Fruit fly (Drosophila melanogaster) whole organism, wandering third instar larva: Measurements from ENCODE around the gene TotA.

Experiments used
- Abd-B ChIP-seq: fragments of >200 bp; optimal IDR thresholded peaks from 2 replicates; lab custom pipeline; 2017; ENCODE audit warnings: missing biosample characterization, missing genetic modification characterization
- CG32264 ChIP-seq: fragments of 200-800 bp; sonication (Bioruptor generic); optimal IDR thresholded peaks from 2 replicates; lab custom pipeline; 2016; ENCODE audit warnings: missing biosample characterization, missing genetic modification characterization
- CG9705 ChIP-seq: fragments of 200-800 bp; sonication (Bioruptor generic); optimal IDR thresholded peaks from 2 replicates; lab custom pipeline; 2018; ENCODE audit warnings: missing biosample characterization, mild to moderate bottlenecking, missing genetic modification characterization
- CrebA ChIP-seq: fragments of 200-800 bp; sonication (Bioruptor generic); optimal IDR thresholded peaks from 2 replicates; lab custom pipeline; 2016; ENCODE audit warnings: missing biosample characterization, mild to moderate bottlenecking, missing genetic modification characterization, borderline replicate concordance
- Dfd ChIP-seq: fragments of >200 bp; optimal IDR thresholded peaks from 2 replicates; lab custom pipeline; 2017; ENCODE audit warnings: missing biosample characterization, missing genetic modification characterization
- Dif ChIP-seq: fragments of 200-275, 200-300 bp; sonication (Bioruptor generic); optimal IDR thresholded peaks from 2 replicates; lab custom pipeline; 2018; ENCODE audit warnings: missing biosample characterization, missing genetic modification characterization; ENCODE audit not compliant: partially characterized antibody
- GATAd ChIP-seq: sonication (Bioruptor generic); optimal IDR thresholded peaks from 2 replicates; lab custom pipeline; 2016; ENCODE audit warnings: missing biosample characterization, missing genetic modification characterization
- HLH106 ChIP-seq: fragments of 200-800 bp; optimal IDR thresholded peaks from 3 replicates; lab custom pipeline; 2019; ENCODE audit warnings: missing biosample characterization, mild to moderate bottlenecking, missing genetic modification characterization, moderate library complexity
- Hnf4 ChIP-seq: fragments of 200-800 bp; sonication (Bioruptor generic); optimal IDR thresholded peaks from 2 replicates; lab custom pipeline; 2016; ENCODE audit warnings: missing biosample characterization, mild to moderate bottlenecking, missing genetic modification characterization
- Hr83 ChIP-seq: fragments of 200-300 bp; sonication (Bioruptor generic); optimal IDR thresholded peaks from 2 replicates; lab custom pipeline; 2016; ENCODE audit warnings: missing biosample characterization, mild to moderate bottlenecking, missing genetic modification characterization, moderate library complexity; ENCODE audit not compliant: poor library complexity, severe bottlenecking
- Jra ChIP-seq: sonication (Bioruptor generic); optimal IDR thresholded peaks from 2 replicates; lab custom pipeline; 2016; ENCODE audit warnings: missing biosample characterization, missing genetic modification characterization
- Mio ChIP-seq: sonication (Bioruptor generic); optimal IDR thresholded peaks from 2 replicates; lab custom pipeline; 2016; ENCODE audit warnings: missing biosample characterization, missing genetic modification characterization
- Myc ChIP-seq: fragments of >200 bp; optimal IDR thresholded peaks from 2 replicates; lab custom pipeline; 2017
- N ChIP-seq: fragments of >200 bp; optimal IDR thresholded peaks from 2 replicates; lab custom pipeline; 2018; ENCODE audit warnings: missing biosample characterization, missing external identifiers, missing genetic modification characterization
- OdsH ChIP-seq: fragments of 200-800 bp; sonication (Bioruptor generic); optimal IDR thresholded peaks from 2 replicates; lab custom pipeline; 2016; ENCODE audit warnings: missing biosample characterization, mild to moderate bottlenecking, missing genetic modification characterization
- Rel ChIP-seq, 2 experiments: fragments of 200-800 bp; sonication (Bioruptor generic) in 1 of 2; optimal IDR thresholded peaks; 2 replicates in 1 of 2; 3 replicates in 1 of 2; lab custom pipeline; 2016 to 2019; ENCODE audit warnings: mild to moderate bottlenecking in 2 of 2, missing biosample characterization in 2 of 2, missing genetic modification characterization in 2 of 2, moderate library complexity in 1 of 2
- Sp1 ChIP-seq: fragments of 200-800 bp; sonication (Bioruptor generic); optimal IDR thresholded peaks from 3 replicates; lab custom pipeline; 2019; ENCODE audit warnings: missing biosample characterization, mild to moderate bottlenecking, missing genetic modification characterization, moderate library complexity
- Vsx2 ChIP-seq: fragments of 200-300, 225-300 bp; sonication (Bioruptor generic); optimal IDR thresholded peaks from 2 replicates; lab custom pipeline; 2018; ENCODE audit warnings: missing biosample characterization, missing genetic modification characterization; ENCODE audit not compliant: partially characterized antibody
- br ChIP-seq: fragments of 200-800 bp; sonication (Bioruptor generic); optimal IDR thresholded peaks from 2 replicates; lab custom pipeline; 2016; ENCODE audit warnings: missing biosample characterization, missing genetic modification characterization
- brk ChIP-seq: fragments of 200-800 bp; sonication (Bioruptor generic); optimal IDR thresholded peaks from 2 replicates; lab custom pipeline; 2016; ENCODE audit warnings: missing biosample characterization, mild to moderate bottlenecking, missing genetic modification characterization
- dl ChIP-seq, 2 experiments: fragments of 175-275, 200-275 bp in 1 of 2; fragments of 200-275 bp in 1 of 2; sonication (Bioruptor generic); optimal IDR thresholded peaks; lab custom pipeline; 2018; ENCODE audit warnings: mild to moderate bottlenecking in 2 of 2, missing biosample characterization in 2 of 2, missing genetic modification characterization in 2 of 2, moderate library complexity in 2 of 2; ENCODE audit not compliant: partially characterized antibody in 2 of 2, insufficient read depth in 1 of 2
- dmrt93B ChIP-seq: fragments of 200-800 bp; sonication (Bioruptor generic); optimal IDR thresholded peaks from 2 replicates; lab custom pipeline; 2018; ENCODE audit warnings: missing biosample characterization, mild to moderate bottlenecking, missing genetic modification characterization
- dsf ChIP-seq: sonication (Bioruptor generic); optimal IDR thresholded peaks from 2 replicates; lab custom pipeline; 2016; ENCODE audit warnings: missing biosample characterization, missing genetic modification characterization, borderline replicate concordance
- ey ChIP-seq: fragments of 200-800 bp; sonication (Bioruptor generic); optimal IDR thresholded peaks from 2 replicates; lab custom pipeline; 2016; ENCODE audit warnings: missing biosample characterization, missing genetic modification characterization
- foxo ChIP-seq, 2 experiments: fragments of 200-800 bp; sonication (Bioruptor generic); optimal IDR thresholded peaks; 2 replicates in 1 of 2; 3 replicates in 1 of 2; lab custom pipeline; 2016 to 2017; ENCODE audit warnings: missing biosample characterization in 2 of 2, missing genetic modification characterization in 2 of 2
- fru ChIP-seq: fragments of 200-800 bp; sonication (Bioruptor generic); optimal IDR thresholded peaks from 3 replicates; lab custom pipeline; 2016; ENCODE audit warnings: missing biosample characterization, mild to moderate bottlenecking, missing genetic modification characterization
- h ChIP-seq: fragments of 200-800 bp; sonication (Bioruptor generic); optimal IDR thresholded peaks from 3 replicates; lab custom pipeline; 2016; ENCODE audit warnings: missing biosample characterization, mild to moderate bottlenecking, missing genetic modification characterization
- jim ChIP-seq: fragments of 175-275, 200-325 bp; sonication (Bioruptor generic); optimal IDR thresholded peaks from 2 replicates; lab custom pipeline; 2016; ENCODE audit warnings: missing biosample characterization, mild to moderate bottlenecking, missing genetic modification characterization
- pan ChIP-seq: fragments of >200 bp; optimal IDR thresholded peaks from 2 replicates; lab custom pipeline; 2017
- psq ChIP-seq: fragments of 200-800 bp; sonication (Bioruptor generic); optimal IDR thresholded peaks from 3 replicates; lab custom pipeline; 2017; ENCODE audit warnings: missing biosample characterization, mild to moderate bottlenecking, missing genetic modification characterization, moderate library complexity
- sage ChIP-seq: fragments of 200-800 bp; sonication (Bioruptor generic); optimal IDR thresholded peaks from 2 replicates; lab custom pipeline; 2016; ENCODE audit warnings: missing biosample characterization, mild to moderate bottlenecking, missing genetic modification characterization
- sv ChIP-seq: fragments of 200-800 bp; sonication (Bioruptor generic); optimal IDR thresholded peaks from 3 replicates; lab custom pipeline; 2016; ENCODE audit warnings: missing biosample characterization, missing genetic modification characterization
- tai ChIP-seq: sonication (Bioruptor generic); optimal IDR thresholded peaks from 2 replicates; lab custom pipeline; 2016; ENCODE audit warnings: missing biosample characterization, missing genetic modification characterization
- usp ChIP-seq: fragments of >200 bp; optimal IDR thresholded peaks from 2 replicates; lab custom pipeline; 2017; ENCODE audit warnings: missing biosample characterization, missing genetic modification characterization
- woc ChIP-seq: sonication (Bioruptor generic); optimal IDR thresholded peaks from 2 replicates; lab custom pipeline; 2016; ENCODE audit warnings: missing biosample characterization, mild to moderate bottlenecking, missing genetic modification characterization

TotA gene

dm6 chr3R:20841840-20842239 lies 29.0 kb upstream of the TotA start, which contains the start of gene CG15695:
CG15695 (plus strand) TSS chr3R:20842140.
- no peak for TF ChIP-seq h (GFP tag; lab: Kevin White, UChicago)
- no peak for TF ChIP-seq Dif
- no peak for TF ChIP-seq CrebA (GFP tag; lab: Kevin White, UChicago)
- no peak for TF ChIP-seq jim
- TF ChIP-seq dmrt93B: no peak
- no peak for TF ChIP-seq GATAd (GFP tag; lab: Kevin White, UChicago)
- TF ChIP-seq dl (GFP tag; optimal IDR thresholded peaks at IDR 0.05; lab: Kevin White, UChicago; ENCODE audit: insufficient read depth in 1 of 2, partially characterized antibody in 2 of 2): no peak

dm6 chr3R:20845493-20845892 lies 25.3 kb upstream of the TotA start:
- no peak for TF ChIP-seq usp (GFP tag; lab: Kevin White, UChicago)
- TF ChIP-seq Vsx2 (GFP tag; lab: Kevin White, UChicago): no peak
- TF ChIP-seq jim: no peak
- TF ChIP-seq OdsH: no peak
- no peak for TF ChIP-seq Jra (GFP tag; lab: Kevin White, UChicago)
- TF ChIP-seq fru (GFP tag; lab: Kevin White, UChicago): no peak
- no peak for TF ChIP-seq Hr83 (GFP tag; lab: Kevin White, UChicago)
- TF ChIP-seq psq (GFP tag; lab: Kevin White, UChicago): no peak
- TF ChIP-seq CG32264 (GFP tag; lab: Kevin White, UChicago): no peak

dm6 chr3R:20846316-20846715 lies 24.5 kb upstream of the TotA start:
- no peak for TF ChIP-seq Sp1 (GFP tag; lab: Kevin White, UChicago)

- TF ChIP-seq foxo (GFP tag; optimal IDR thresholded peaks at IDR 0.05; lab: Kevin White, UChicago) (no peak), br (GFP tag; lab: Kevin White, UChicago) (no peak), Abd-B (GFP tag; lab: Kevin White, UChicago) (no peak), CG32264 (GFP tag; lab: Kevin White, UChicago) (no peak), woc (GFP tag; lab: Kevin White, UChicago) (no peak), dsf (GFP tag; lab: Kevin White, UChicago) (no peak), Myc (lab: Kevin White, UChicago) (no peak), Mio (GFP tag; lab: Kevin White, UChicago) (no peak), OdsH (no peak), GATAd (GFP tag; lab: Kevin White, UChicago) (no peak), sage (GFP tag; lab: Kevin White, UChicago) (no peak), sv (no peak), Hnf4 (GFP tag; lab: Kevin White, UChicago) (no peak), h (GFP tag; lab: Kevin White, UChicago) (no peak), Dif (no peak), Dfd (GFP tag; lab: Kevin White, UChicago) (no peak), brk (GFP tag; lab: Kevin White, UChicago) (no peak), tai (GFP tag; lab: Kevin White, UChicago) (no peak), dl (GFP tag; optimal IDR thresholded peaks at IDR 0.05; lab: Kevin White, UChicago; ENCODE audit: insufficient read depth in 1 of 2, partially characterized antibody in 2 of 2) (no peak)
Measured at dm6 chr3R:20846768-20847167, 24.1 kb upstream of the TotA start, which contains the start of gene CG15696. CG15696 (plus strand) TSS chr3R:20847068.

dm6 chr3R:20850395-20851039 lies 20.3 kb upstream of the TotA start, which contains the start of gene RpS30:
RpS30 (plus strand) TSS chr3R:20850516.
- no peak for TF ChIP-seq N
- no peak for TF ChIP-seq Mio (GFP tag; lab: Kevin White, UChicago)
- TF ChIP-seq h (GFP tag; lab: Kevin White, UChicago): peak; percentile 49
- TF ChIP-seq pan (lab: Kevin White, UChicago): no peak
- TF ChIP-seq Rel (GFP tag; optimal IDR thresholded peaks at IDR 0.05; lab: Kevin White, UChicago): no peak
- TF ChIP-seq Rel (tag; optimal IDR thresholded peaks at IDR 0.05; lab: Kevin White, UChicago): peak; percentile 12
- no peak for TF ChIP-seq woc (GFP tag; lab: Kevin White, UChicago)
- TF ChIP-seq Jra (GFP tag; lab: Kevin White, UChicago): peak; percentile 12
- TF ChIP-seq brk (GFP tag; lab: Kevin White, UChicago): peak; percentile 56
- no peak for TF ChIP-seq GATAd (GFP tag; lab: Kevin White, UChicago)
- TF ChIP-seq fru (GFP tag; lab: Kevin White, UChicago): peak; percentile 26
- peak; percentile 2 for TF ChIP-seq dmrt93B
- TF ChIP-seq Myc (lab: Kevin White, UChicago): peak; percentile 54
- TF ChIP-seq ey: peak; percentile 6
- TF ChIP-seq Hr83 (GFP tag; lab: Kevin White, UChicago): peak; percentile 79
- peak; percentile 13 for TF ChIP-seq CrebA (GFP tag; lab: Kevin White, UChicago)
- TF ChIP-seq Hnf4 (GFP tag; lab: Kevin White, UChicago): peak; percentile 65
- TF ChIP-seq CG9705 (GFP tag; lab: Kevin White, UChicago): peak; percentile 24
- peak; percentile 40 for TF ChIP-seq HLH106
- TF ChIP-seq psq (GFP tag; lab: Kevin White, UChicago): peak; percentile 5
- no peak for TF ChIP-seq Vsx2 (GFP tag; lab: Kevin White, UChicago)
